Fruit fly (Drosophila melanogaster) S2 (cell line): ENCODE measurements around the gene Hsp110.

Experiments used
- CG8478 ChIP-seq: fragments of >200 bp; optimal IDR thresholded peaks from 2 replicates; lab custom pipeline; 2018
- CTCF ChIP-seq, 2 experiments: fragments of >200 bp; optimal IDR thresholded peaks; 2 replicates each; lab custom pipeline; 2018

DNA sequence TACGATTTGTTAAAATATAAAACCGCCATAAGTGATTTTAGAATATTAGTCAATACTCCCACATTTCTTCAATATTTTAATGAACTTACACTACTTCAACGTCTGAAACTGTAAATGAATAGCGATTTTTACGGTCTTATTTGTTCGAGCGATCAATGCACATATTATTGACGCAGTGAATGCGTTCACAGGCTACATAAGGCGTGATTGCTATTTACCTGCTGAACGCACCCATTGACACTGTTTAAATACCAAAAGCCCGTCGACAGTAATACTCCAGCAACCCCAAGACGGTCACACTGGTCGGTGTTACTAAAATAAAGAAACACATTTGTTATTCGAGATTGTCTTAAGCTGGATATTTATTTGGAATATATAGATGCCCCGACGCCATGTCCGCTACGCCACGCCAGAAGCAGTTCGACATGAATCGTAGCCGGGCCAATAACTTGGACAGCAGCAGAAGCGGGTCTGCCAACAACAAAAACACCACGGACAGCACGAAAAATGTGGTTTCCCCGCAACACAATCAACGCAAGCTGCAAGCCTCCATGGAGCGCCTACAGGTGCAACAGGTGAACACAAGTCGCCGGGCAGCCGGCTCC is 14.2 kb downstream of the Hsp110 start, which contains the start of gene CG6833:
- TF ChIP-seq CG8478 (lab: Kevin White, UChicago) (no peak), CTCF (optimal IDR thresholded peaks at IDR 0.05; lab: Kevin White, UChicago) (no peak)
